Fruit fly (Drosophila melanogaster) S2 (cell line): ENCODE data around the gene Pfdn2.

Experiments used
- CG8478 ChIP-seq: fragments of >200 bp; optimal IDR thresholded peaks from 2 replicates; lab custom pipeline; 2018
- CTCF ChIP-seq, 2 experiments: fragments of >200 bp; optimal IDR thresholded peaks; 2 replicates each; lab custom pipeline; 2018

The Pfdn2 gene

dm6 chr3L:11035039-11035438 lies 39.1 kb downstream of the Pfdn2 start:
- TF ChIP-seq CTCF (optimal IDR thresholded peaks at IDR 0.05; lab: Kevin White, UChicago) (no peak), CG8478 (lab: Kevin White, UChicago) (no peak)

- TF ChIP-seq CTCF (optimal IDR thresholded peaks at IDR 0.05; lab: Kevin White, UChicago) (no peak), CG8478 (lab: Kevin White, UChicago) (no peak)
These were observed 40.7 kb downstream of the Pfdn2 start for dm6 chr3L:11033327-11033975.

dm6 chr3L:11031784-11032183 lies 42.4 kb downstream of the Pfdn2 start:
- TF ChIP-seq CG8478 (lab: Kevin White, UChicago) (no peak), CTCF (optimal IDR thresholded peaks at IDR 0.05; lab: Kevin White, UChicago) (no peak)

- no peak for TF ChIP-seq CG8478 (lab: Kevin White, UChicago)
These were observed 46.9 kb downstream of the Pfdn2 start, which contains the start of gene CG32081 for dm6 chr3L:11027279-11027678. Gene CG32081, plus strand, starts transcription at chr3L:11027579.

dm6 chr3L:11025261-11025660 lies 48.9 kb downstream of the Pfdn2 start, which contains the start of gene CG32079:
Gene CG32079, plus strand, starts transcription at chr3L:11025561.
- TF ChIP-seq CTCF (optimal IDR thresholded peaks at IDR 0.05; lab: Kevin White, UChicago) (no peak), CG8478 (lab: Kevin White, UChicago) (no peak)
